Fruit fly (Drosophila melanogaster): ENCODE measurements around the gene CG10140.

DNA sequence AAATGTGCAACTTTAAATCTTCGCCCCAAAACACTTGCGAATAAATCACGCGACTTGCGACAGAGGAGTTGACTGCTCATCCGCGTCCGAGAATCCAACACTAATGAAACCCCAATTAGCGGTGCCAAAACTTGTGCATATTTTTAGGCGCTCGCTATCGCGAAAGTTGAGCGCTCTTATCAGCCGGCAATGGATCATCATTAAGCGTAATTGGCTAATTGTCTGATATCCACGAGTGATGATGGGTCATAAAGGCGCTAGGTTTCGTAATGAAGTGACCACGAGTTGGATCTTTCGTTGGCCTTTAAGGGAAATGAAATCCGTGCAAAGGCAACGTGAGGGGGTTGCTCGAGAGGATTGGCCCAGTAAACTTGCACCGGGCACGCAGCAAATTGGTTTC, 14.5 kb upstream of the CG10140 start:
- no peak for TF ChIP-seq Sin3A (optimal IDR thresholded peaks at IDR 0.05)
- no peak for TF ChIP-seq insv (optimal IDR thresholded peaks at IDR 0.05)
- no peak for TF ChIP-seq ttk (optimal IDR thresholded peaks at IDR 0.05)
- no peak for TF ChIP-seq Myc (optimal IDR thresholded peaks at IDR 0.05)
- no peak for TF ChIP-seq h (optimal IDR thresholded peaks at IDR 0.05)
